Fruit fly (Drosophila melanogaster) whole organism, adult: ENCODE data around the gene Sytbeta.

Source experiments
- CG11617 ChIP-seq: fragments of 200-800 bp; sonication (Bioruptor generic); optimal IDR thresholded peaks from 2 replicates; lab custom pipeline; 2017; ENCODE audit warnings: mild to moderate bottlenecking, missing biosample characterization, missing genetic modification reagents, missing genetic modification characterization
- CG1620 ChIP-seq: fragments of 200-800 bp; sonication (Bioruptor generic); optimal IDR thresholded peaks from 2 replicates; lab custom pipeline; 2016; ENCODE audit warnings: missing biosample characterization, missing genetic modification characterization
- CG7045 ChIP-seq: fragments of 200-800 bp; sonication (Bioruptor generic); optimal IDR thresholded peaks from 2 replicates; lab custom pipeline; 2017; ENCODE audit warnings: missing biosample characterization, mild to moderate bottlenecking, missing genetic modification characterization
- CG7101 ChIP-seq: fragments of 200-800 bp; sonication (Bioruptor generic); optimal IDR thresholded peaks from 2 replicates; lab custom pipeline; 2018; ENCODE audit warnings: missing biosample characterization, mild to moderate bottlenecking, missing genetic modification characterization, moderate library complexity
- Mnt ChIP-seq: fragments of 200-800 bp; sonication (Bioruptor generic); optimal IDR thresholded peaks from 2 replicates; lab custom pipeline; 2016; ENCODE audit warnings: missing biosample characterization, mild to moderate bottlenecking, missing genetic modification characterization
- bab1 ChIP-seq: fragments of 200-800 bp; sonication (Bioruptor generic); optimal IDR thresholded peaks from 3 replicates; lab custom pipeline; 2019; ENCODE audit warnings: missing biosample characterization, mild to moderate bottlenecking, missing genetic modification characterization, moderate library complexity
- kay ChIP-seq: fragments of 200-800 bp; sonication (Bioruptor generic); peaks from one replicate; lab custom pipeline; 2016; ENCODE audit warnings: missing biosample characterization, missing genetic modification characterization, borderline replicate concordance
- ovo ChIP-seq: fragments of 200-800 bp; sonication (Bioruptor generic); optimal IDR thresholded peaks from 2 replicates; lab custom pipeline; 2016; ENCODE audit warnings: missing biosample characterization, missing genetic modification characterization
- pad ChIP-seq: fragments of 200-800 bp; sonication (Bioruptor generic); optimal IDR thresholded peaks from 3 replicates; lab custom pipeline; 2017; ENCODE audit warnings: missing biosample characterization, missing genetic modification characterization, mild to moderate bottlenecking, moderate library complexity, missing genetic modification reagents
- tj ChIP-seq: fragments of 200-800 bp; sonication (Bioruptor generic); optimal IDR thresholded peaks from 3 replicates; lab custom pipeline; 2017; ENCODE audit warnings: missing biosample characterization, mild to moderate bottlenecking, missing genetic modification characterization, moderate library complexity

dm6 chr3L:15054035-15054434, 10.7 kb downstream of the Sytbeta start, which contains the start of gene CG18649:
- TF ChIP-seq bab1 (GFP tag; lab: Kevin White, UChicago) (no peak), CG11617 (GFP tag; lab: Kevin White, UChicago) (no peak), ovo (no peak), CG1620 (GFP tag; lab: Kevin White, UChicago) (no peak), CG7101 (no peak), pad (GFP tag; lab: Kevin White, UChicago) (no peak), Mnt (no peak), tj (GFP tag; lab: Kevin White, UChicago) (no peak), CG7045 (GFP tag; lab: Kevin White, UChicago) (no peak), kay (no peak)
